Fruit fly (Drosophila melanogaster) Kc167 (cell line): ENCODE data around the gene RpL7A.

Source experiments
- Myc ChIP-seq: fragments of >200 bp; optimal IDR thresholded peaks from 2 replicates; lab custom pipeline; 2017; ENCODE audit warnings: missing external identifiers
- Sin3A ChIP-seq: fragments of >200 bp; optimal IDR thresholded peaks from 2 replicates; lab custom pipeline; 2018; ENCODE audit warnings: missing external identifiers
- insv ChIP-seq: fragments of >200 bp; optimal IDR thresholded peaks from 3 replicates; lab custom pipeline; 2018; ENCODE audit warnings: missing external identifiers
- psq ChIP-seq: fragments of >200 bp; optimal IDR thresholded peaks from 2 replicates; lab custom pipeline; 2017; ENCODE audit warnings: missing external identifiers

DNA sequence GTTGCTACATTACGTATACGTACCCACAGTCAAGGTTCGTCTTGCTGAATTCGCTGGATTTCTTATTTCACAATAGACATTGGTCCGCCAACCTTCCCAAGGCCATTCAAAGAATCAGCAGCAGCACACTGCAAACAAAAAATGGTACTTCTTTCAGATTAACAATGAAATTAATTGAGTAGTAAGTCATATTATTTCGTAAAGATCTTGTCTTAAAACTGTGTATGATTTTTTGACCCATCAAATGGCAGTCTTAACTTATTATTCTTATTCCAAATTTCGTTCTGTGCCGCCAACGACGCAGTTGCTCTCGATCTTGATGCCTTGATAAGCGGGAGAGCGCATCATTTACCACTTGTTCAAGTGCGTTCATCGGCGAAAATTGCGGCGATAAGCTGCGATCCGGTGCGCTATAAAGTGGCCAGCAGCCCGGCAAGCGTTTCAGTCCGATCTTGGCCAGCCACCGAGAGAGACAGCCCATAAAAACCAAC, 4.6 kb downstream of the RpL7A start, which contains the start of gene Agxt:
- TF ChIP-seq psq (lab: Kevin White, UChicago) (no peak), insv (lab: Kevin White, UChicago) (no peak), Sin3A (no peak), Myc (no peak)
